Worm (Caenorhabditis elegans) whole organism, young adult: Measurements from ENCODE around the gene H12D21.6.
A peak's percentile ranks its signal among the peaks of the same experiment; 100 is the strongest.

Experiments used
- B0019.2 ChIP-seq: fragments of 200-800 bp; sonication (Bioruptor generic); conservative IDR thresholded peaks from 2 replicates; pipeline ENCODE4 v1.3.6; 2022; ENCODE audit warnings: missing genetic modification reagents, missing genetic modification characterization, missing compliant biosample characterization
- B0035.1 ChIP-seq: sonication (generic microtip); optimal IDR thresholded peaks from 2 replicates; lab custom pipeline; 2016; ENCODE audit warnings: missing genetic modification characterization, mild to moderate bottlenecking, missing compliant biosample characterization, missing genotype, missing genetic modification reagents
- C17E4.6 ChIP-seq: fragments of 200-800 bp; sonication (Bioruptor generic); IDR thresholded peaks from 2 replicates; pipeline ENCODE4 v1.3.6; 2022; ENCODE audit warnings: missing genetic modification reagents, missing genetic modification characterization, missing compliant biosample characterization
- K11D2.4 ChIP-seq: fragments of 200-800 bp; sonication (Bioruptor generic); IDR thresholded peaks from 2 replicates; pipeline ENCODE4 v1.3.6; 2022; ENCODE audit warnings: missing genetic modification reagents, missing genetic modification characterization, missing compliant biosample characterization
- K12H6.12 ChIP-seq: fragments of 200-800 bp; sonication (Bioruptor generic); optimal IDR thresholded peaks from 2 replicates; lab custom pipeline; 2018; ENCODE audit warnings: mild to moderate bottlenecking, missing genetic modification characterization, missing compliant biosample characterization
- Y53G8AR.9 ChIP-seq: fragments of 200-800 bp; sonication (Bioruptor generic); conservative IDR thresholded peaks from 2 replicates; pipeline ENCODE4 v1.3.6; 2022; ENCODE audit warnings: missing genetic modification reagents, missing genetic modification characterization, missing compliant biosample characterization
- Y67H2A.10 ChIP-seq: fragments of 200-800 bp; sonication (Bioruptor generic); conservative IDR thresholded peaks from 2 replicates; pipeline ENCODE4 v1.3.6; 2022; ENCODE audit warnings: missing genetic modification reagents, missing genetic modification characterization, missing compliant biosample characterization
- ZK185.1 ChIP-seq: sonication (generic microtip); optimal IDR thresholded peaks from 2 replicates; lab custom pipeline; 2016; ENCODE audit warnings: mild to moderate bottlenecking, missing genetic modification characterization, missing compliant biosample characterization; ENCODE audit not compliant: poor library complexity, severe bottlenecking
- akir-1 ChIP-seq: fragments of 200-800 bp; sonication (Bioruptor generic); optimal IDR thresholded peaks from 2 replicates; lab custom pipeline; 2018; ENCODE audit warnings: mild to moderate bottlenecking, missing genetic modification characterization, moderate library complexity, missing compliant biosample characterization
- aptf-2 ChIP-seq: fragments of 200-800 bp; sonication (Bioruptor generic); conservative IDR thresholded peaks from 2 replicates; pipeline ENCODE4 v1.3.6; 2022; ENCODE audit warnings: missing genetic modification reagents, missing genetic modification characterization, missing compliant biosample characterization
- bed-1 ChIP-seq: fragments of 200-800 bp; sonication (Bioruptor generic); IDR thresholded peaks from 2 replicates; pipeline ENCODE4 v1.3.6; 2022; ENCODE audit warnings: missing genetic modification reagents, missing genetic modification characterization, missing compliant biosample characterization
- ccch-3 ChIP-seq: fragments of 200-800 bp; sonication (Bioruptor generic); optimal IDR thresholded peaks from 2 replicates; lab custom pipeline; 2018; ENCODE audit warnings: mild to moderate bottlenecking, missing genetic modification characterization, missing compliant biosample characterization
- ceh-27 ChIP-seq: fragments of 200-800 bp; sonication (Bioruptor generic); optimal IDR thresholded peaks from 2 replicates; lab custom pipeline; 2018; ENCODE audit warnings: mild to moderate bottlenecking, missing genetic modification characterization, moderate library complexity, missing compliant biosample characterization
- die-1 ChIP-seq: sonication (generic microtip); optimal IDR thresholded peaks from 2 replicates; lab custom pipeline; 2016; ENCODE audit warnings: missing genotype, mild to moderate bottlenecking, missing genetic modification characterization, missing compliant biosample characterization
- dox-1 ChIP-seq: fragments of 200-800 bp; sonication (Bioruptor generic); IDR thresholded peaks from 2 replicates; pipeline ENCODE4 v1.3.6; 2022; ENCODE audit warnings: missing genetic modification reagents, missing genetic modification characterization, missing compliant biosample characterization
- efl-1 ChIP-seq: fragments of 150-350 bp; optimal IDR thresholded peaks from 2 replicates; lab custom pipeline; 2014; ENCODE audit warnings: missing biosample characterization, missing genetic modification reagents, missing genetic modification characterization
- egl-18 ChIP-seq: fragments of 200-800 bp; sonication (Bioruptor generic); IDR thresholded peaks from 2 replicates; pipeline ENCODE4 v1.3.6; 2022; ENCODE audit warnings: missing genetic modification reagents, missing genetic modification characterization, missing compliant biosample characterization
- hmg-20 ChIP-seq: fragments of 200-800 bp; sonication (Bioruptor generic); IDR thresholded peaks from 2 replicates; pipeline ENCODE4 v1.3.6; 2022; ENCODE audit warnings: missing genetic modification reagents, missing genetic modification characterization, missing compliant biosample characterization
- hsf-1 ChIP-seq: fragments of 200-800 bp; sonication (Bioruptor generic); IDR thresholded peaks from 2 replicates; pipeline ENCODE4 v1.3.6; 2022; ENCODE audit warnings: missing genetic modification reagents, missing genetic modification characterization, missing compliant biosample characterization
- lag-1 ChIP-seq: fragments of 200-800 bp; sonication (Bioruptor generic); IDR thresholded peaks from 2 replicates; pipeline ENCODE4 v1.3.6; 2022; ENCODE audit warnings: missing genetic modification reagents, missing genetic modification characterization, missing compliant biosample characterization
- let-526 ChIP-seq: fragments of 200-800 bp; sonication (Bioruptor generic); IDR thresholded peaks from 2 replicates; pipeline ENCODE4 v1.3.6; 2022; ENCODE audit warnings: missing genetic modification reagents, missing genetic modification characterization, missing compliant biosample characterization
- lsl-1 ChIP-seq: fragments of 200-800 bp; sonication (Bioruptor generic); optimal IDR thresholded peaks from 2 replicates; lab custom pipeline; 2018; ENCODE audit warnings: mild to moderate bottlenecking, missing genetic modification characterization, moderate library complexity, missing compliant biosample characterization
- madf-10 ChIP-seq: sonication (generic microtip); optimal IDR thresholded peaks from 2 replicates; lab custom pipeline; 2016; ENCODE audit warnings: mild to moderate bottlenecking, missing genetic modification characterization, missing compliant biosample characterization
- madf-3 ChIP-seq: fragments of 200-800 bp; sonication (Bioruptor generic); IDR thresholded peaks from 2 replicates; pipeline ENCODE4 v1.3.6; 2022; ENCODE audit warnings: missing genetic modification reagents, missing genetic modification characterization, missing compliant biosample characterization
- madf-8 ChIP-seq: fragments of 200-800 bp; sonication (Bioruptor generic); conservative IDR thresholded peaks from 2 replicates; pipeline ENCODE4 v1.3.6; 2022; ENCODE audit warnings: missing genetic modification reagents, missing genetic modification characterization, missing compliant biosample characterization
- mcd-1 ChIP-seq: fragments of 200-800 bp; sonication (Bioruptor generic); IDR thresholded peaks from 2 replicates; pipeline ENCODE4 v1.3.6; 2022; ENCODE audit warnings: missing genetic modification reagents, missing genetic modification characterization, missing compliant biosample characterization
- mes-4 ChIP-seq: sonication (generic microtip); optimal IDR thresholded peaks from 2 replicates; lab custom pipeline; 2016; ENCODE audit warnings: missing genotype, missing genetic modification characterization, missing compliant biosample characterization
- nfya-2 ChIP-seq: fragments of 200-800 bp; sonication (Bioruptor generic); IDR thresholded peaks from 2 replicates; pipeline ENCODE4 v1.3.6; 2022; ENCODE audit warnings: missing genetic modification reagents, missing genetic modification characterization, missing compliant biosample characterization
- rcor-1 ChIP-seq: fragments of 200-800 bp; sonication (Bioruptor generic); IDR thresholded peaks from 2 replicates; pipeline ENCODE4 v1.3.6; 2022; ENCODE audit warnings: missing genetic modification reagents, missing genetic modification characterization, missing compliant biosample characterization
- repo-1 ChIP-seq: sonication (generic microtip); optimal IDR thresholded peaks from 2 replicates; lab custom pipeline; 2017; ENCODE audit warnings: mild to moderate bottlenecking, missing genetic modification characterization, missing compliant biosample characterization
- rpc-1 ChIP-seq, 2 experiments: fragments of 150-350 bp in 1 of 2; sonication (generic microtip) in 1 of 2; optimal IDR thresholded peaks; 2 replicates each; lab custom pipeline; 2014 to 2018; ENCODE audit warnings: missing biosample characterization in 1 of 2, missing genetic modification characterization in 1 of 2, missing genetic modification reagents in 1 of 2, missing genotype in 1 of 2
- sdz-38 ChIP-seq: sonication (generic microtip); optimal IDR thresholded peaks from 2 replicates; lab custom pipeline; 2016; ENCODE audit warnings: missing genotype, missing genetic modification characterization, missing compliant biosample characterization
- unc-130 ChIP-seq: sonication (generic microtip); optimal IDR thresholded peaks from 2 replicates; lab custom pipeline; 2016; ENCODE audit warnings: missing genetic modification reagents, missing genetic modification characterization, missing compliant biosample characterization
- xnd-1 ChIP-seq: sonication (generic microtip); optimal IDR thresholded peaks from 2 replicates; lab custom pipeline; 2016; ENCODE audit warnings: missing genotype, missing genetic modification reagents, missing genetic modification characterization, missing compliant biosample characterization
- zfh-2 ChIP-seq: fragments of 200-800 bp; sonication (Bioruptor generic); conservative IDR thresholded peaks from 2 replicates; pipeline ENCODE4 v1.3.6; 2022; ENCODE audit warnings: missing genetic modification reagents, missing genetic modification characterization, missing compliant biosample characterization
- zim-3 ChIP-seq: sonication (generic microtip); optimal IDR thresholded peaks from 2 replicates; lab custom pipeline; 2017; ENCODE audit warnings: mild to moderate bottlenecking, missing genetic modification characterization, moderate library complexity, missing compliant biosample characterization
- ztf-18 ChIP-seq: sonication (generic microtip); optimal IDR thresholded peaks from 2 replicates; lab custom pipeline; 2016; ENCODE audit warnings: missing genotype, mild to moderate bottlenecking, missing genetic modification characterization, missing compliant biosample characterization
- ztf-22 ChIP-seq: fragments of 200-800 bp; sonication (Bioruptor generic); optimal IDR thresholded peaks from 2 replicates; lab custom pipeline; 2018; ENCODE audit warnings: mild to moderate bottlenecking, missing genetic modification characterization, moderate library complexity, missing compliant biosample characterization
- ztf-26 ChIP-seq: sonication (generic microtip); optimal IDR thresholded peaks from 2 replicates; lab custom pipeline; 2017; ENCODE audit warnings: missing genetic modification characterization, missing compliant biosample characterization
- ztf-6 ChIP-seq: fragments of 200-800 bp; sonication (Bioruptor generic); IDR thresholded peaks from 2 replicates; pipeline ENCODE4 v1.3.6; 2022; ENCODE audit warnings: missing genetic modification reagents, missing genetic modification characterization, missing compliant biosample characterization

Gene H12D21.6

ce11 chrV:14876257-14876656 lies 21.4 kb downstream of the H12D21.6 start (continued):
- TF ChIP-seq madf-10 (tag; lab: Kevin White, UChicago) (peak; percentile 28), ztf-22 (GFP tag; lab: Kevin White, UChicago) (no peak), die-1 (tag; lab: Kevin White, UChicago) (peak; percentile 9), C17E4.6 (GFP tag; lab: Robert Waterston, UW) (no peak), rpc-1 (optimal IDR thresholded peaks at IDR 0.05; lab: Kevin White, UChicago) (peak; percentile 67), rpc-1 (tag; optimal IDR thresholded peaks at IDR 0.05; lab: Kevin White, UChicago) (peak; percentile 69), zim-3 (tag; lab: Kevin White, UChicago) (peak; percentile 3), B0019.2 (GFP tag; lab: Robert Waterston, UW) (no peak), K12H6.12 (tag; lab: Kevin White, UChicago) (no peak), dox-1 (peak; percentile 62), ZK185.1 (tag; lab: Kevin White, UChicago) (peak; percentile 53), aptf-2 (GFP tag; lab: Robert Waterston, UW) (no peak), hmg-20 (peak; percentile 33; the same call in 1 of the 2 replicates), mcd-1 (GFP tag; lab: Robert Waterston, UW) (peak; percentile 64), efl-1 (GFP tag; lab: Kevin White, UChicago) (no peak), lsl-1 (GFP tag; lab: Kevin White, UChicago) (peak; percentile 33), ztf-18 (tag; lab: Kevin White, UChicago) (peak; percentile 18), ztf-6 (no peak), B0035.1 (tag; lab: Kevin White, UChicago) (no peak), egl-18 (GFP tag; lab: Robert Waterston, UW) (no peak), lag-1 (GFP tag; lab: Robert Waterston, UW) (no peak), madf-8 (no peak), Y67H2A.10 (no peak), xnd-1 (tag; lab: Kevin White, UChicago) (no peak), mes-4 (tag; lab: Kevin White, UChicago) (no peak), repo-1 (no peak), K11D2.4 (GFP tag; lab: Robert Waterston, UW) (no peak), bed-1 (GFP tag; lab: Robert Waterston, UW) (no peak), madf-3 (GFP tag; lab: Robert Waterston, UW) (no peak), ztf-26 (tag; lab: Kevin White, UChicago) (no peak), hsf-1 (GFP tag; lab: Robert Waterston, UW) (peak; percentile 65; the same call in 1 of the 2 replicates), akir-1 (no peak), Y53G8AR.9 (0 out of 2 replicates have a peak, but pooled peaks have one; percentile 25), let-526 (GFP tag; lab: Robert Waterston, UW) (no peak), unc-130 (no peak), zfh-2 (no peak), sdz-38 (no peak), ceh-27 (peak; percentile 23), ccch-3 (GFP tag; lab: Kevin White, UChicago) (no peak), nfya-2 (GFP tag; lab: Robert Waterston, UW) (no peak)

- TF ChIP-seq rcor-1 = no peak
These were observed 22.3 kb downstream of the H12D21.6 start, which contains the start of gene ZC412.5 for ce11 chrV:14875371-14875770. Gene ZC412.5, minus strand, starts transcription at chrV:14875471.
